Worm (Caenorhabditis elegans): ENCODE measurements around the gene fubl-1.

fubl-1 gene

DNA sequence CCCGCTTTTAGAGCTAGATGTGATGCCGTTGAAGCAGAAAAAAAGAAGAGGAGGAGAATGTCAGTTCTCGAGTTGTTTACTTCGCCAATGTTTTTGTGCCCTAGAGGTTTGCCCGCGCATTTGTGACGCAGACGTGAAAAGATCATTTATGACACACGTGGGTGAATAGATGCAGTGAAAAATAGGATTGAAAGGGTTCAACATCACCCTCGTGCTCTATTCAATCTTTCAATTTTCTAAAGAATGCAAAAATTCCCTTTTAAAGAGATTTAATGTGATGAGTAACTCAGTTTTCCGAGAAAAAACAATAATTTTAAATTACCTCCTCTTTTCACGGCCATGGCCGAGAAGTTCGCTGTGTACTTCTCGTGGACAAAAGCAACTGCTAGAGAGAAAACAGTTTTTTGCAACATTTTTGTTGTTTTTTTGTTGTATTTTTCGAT is 7.8 kb upstream of the fubl-1 start (continued):
- TF ChIP-seq aha-1 (tag; optimal IDR thresholded peaks at IDR 0.05) (no peak), snu-23 (GFP tag; optimal IDR thresholded peaks at IDR 0.05) (peak; percentile 51), unc-30 (tag; optimal IDR thresholded peaks at IDR 0.05) (no peak), dpl-1 (GFP tag; optimal IDR thresholded peaks at IDR 0.05) (peak; percentile 34 to 65 (median 44)), Y116A8C.19 (tag; optimal IDR thresholded peaks at IDR 0.05; ENCODE audit: borderline replicate concordance) (no peak), pax-3 (tag; optimal IDR thresholded peaks at IDR 0.05) (peak; percentile 75), nhr-77 (tag; optimal IDR thresholded peaks at IDR 0.05) (no peak), nhr-237 (tag; optimal IDR thresholded peaks at IDR 0.05) (no peak), vab-15 (tag; optimal IDR thresholded peaks at IDR 0.05) (no peak), elt-3 (tag; optimal IDR thresholded peaks at IDR 0.05) (no peak), xbp-1 (tag; optimal IDR thresholded peaks at IDR 0.05) (peak; percentile 34), pqm-1 (tag; optimal IDR thresholded peaks at IDR 0.05) (no peak), C16A3.4 (tag; optimal IDR thresholded peaks at IDR 0.05) (peak; percentile 56), elt-2 (tag; optimal IDR thresholded peaks at IDR 0.05) (no peak), lin-15B (tag; optimal IDR thresholded peaks at IDR 0.05) (no peak), nhr-90 (tag; optimal IDR thresholded peaks at IDR 0.05; ENCODE audit: poor library complexity) (no peak), ets-5 (GFP tag; IDR thresholded peaks at IDR 0.05) (no peak), dsc-1 (tag; optimal IDR thresholded peaks at IDR 0.05) (peak; percentile 91), lir-3 (tag; optimal IDR thresholded peaks at IDR 0.05; ENCODE audit: poor library complexity) (peak; percentile 21), mep-1 (tag; optimal IDR thresholded peaks at IDR 0.05) (peak; percentile 44), lin-39 (tag; optimal IDR thresholded peaks at IDR 0.05) (no peak), hlh-17 (GFP tag; optimal IDR thresholded peaks at IDR 0.05; ENCODE audit: borderline replicate concordance) (no peak), nhr-11 (tag; optimal IDR thresholded peaks at IDR 0.05) (peak; percentile 31), zag-1 (tag; optimal IDR thresholded peaks at IDR 0.05) (no peak), ama-1 (optimal IDR thresholded peaks at IDR 0.05) (no peak), ztf-4 (tag; optimal IDR thresholded peaks at IDR 0.05) (peak; percentile 41), isw-1 (GFP tag; IDR thresholded peaks at IDR 0.05) (no peak; the same call in 1 of the 2 replicates), fkh-4 (tag; optimal IDR thresholded peaks at IDR 0.05; ENCODE audit: borderline replicate concordance) (peak; percentile 55), alr-1 (tag; optimal IDR thresholded peaks at IDR 0.05; ENCODE audit: borderline replicate concordance) (no peak), swsn-7 (tag; optimal IDR thresholded peaks at IDR 0.05) (peak; percentile 42), tlp-1 (tag; optimal IDR thresholded peaks at IDR 0.05) (no peak), nhr-12 (tag; optimal IDR thresholded peaks at IDR 0.05) (no peak), ceh-88 (GFP tag; IDR thresholded peaks at IDR 0.05) (0 out of 2 replicates have a peak, but pooled peaks have one; percentile 48), nhr-84 (tag; optimal IDR thresholded peaks at IDR 0.05) (no peak), unc-130 (tag; optimal IDR thresholded peaks at IDR 0.05) (peak; percentile 59), efl-3 (GFP tag; optimal IDR thresholded peaks at IDR 0.05) (no peak), fkh-8 (tag; optimal IDR thresholded peaks at IDR 0.05) (peak; percentile 89), ceh-8 (GFP tag; optimal IDR thresholded peaks at IDR 0.05) (peak; percentile 28), irx-1 (tag; optimal IDR thresholded peaks at IDR 0.05) (peak; percentile 20), ces-1 (GFP tag; optimal IDR thresholded peaks at IDR 0.05) (no peak), mab-9 (GFP tag; IDR thresholded peaks at IDR 0.05) (0 out of 2 replicates have a peak, but pooled peaks have one; percentile 51)

DNA sequence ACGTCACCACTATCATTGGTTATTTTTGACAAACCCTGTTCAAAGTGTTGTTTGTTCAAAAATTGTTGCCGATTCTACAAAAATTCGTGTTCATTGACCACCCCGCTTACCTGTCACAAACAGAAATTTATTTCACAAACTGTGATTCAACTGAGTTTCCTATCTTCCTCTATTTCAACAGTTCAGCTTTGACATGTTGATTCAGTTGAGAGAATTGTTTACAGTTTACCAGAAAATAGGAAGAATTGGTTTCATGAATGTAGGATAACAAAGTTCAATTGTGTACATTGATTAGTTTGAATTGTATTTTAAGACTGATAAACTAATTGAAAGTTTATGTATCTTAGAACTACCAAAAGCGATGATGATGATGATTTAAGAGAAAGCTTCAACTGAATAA is 6.9 kb upstream of the fubl-1 start:
- TF ChIP-seq dsc-1 (tag; optimal IDR thresholded peaks at IDR 0.05) (peak; percentile 6), ceh-90 (tag; optimal IDR thresholded peaks at IDR 0.05) (no peak)
